Worm (Caenorhabditis elegans) whole organism, early embryonic: ENCODE results near the gene C14B9.3.

Experiments
- ama-1 ChIP-seq: fragments of 150-350 bp; optimal IDR thresholded peaks from 2 replicates; lab custom pipeline; 2014
- ceh-36 ChIP-seq: sonication (generic microtip); optimal IDR thresholded peaks from 2 replicates; lab custom pipeline; 2016; ENCODE audit warnings: missing genetic modification characterization, inconsistent platforms, missing compliant biosample characterization
- ets-7 ChIP-seq: sonication (generic microtip); optimal IDR thresholded peaks from 2 replicates; lab custom pipeline; 2016; ENCODE audit warnings: missing genotype, missing genetic modification characterization, missing compliant biosample characterization
- flt-1 ChIP-seq: fragments of 200-800 bp; sonication (Bioruptor generic); IDR thresholded peaks from 2 replicates; pipeline ENCODE4 v1.3.6; 2022; ENCODE audit warnings: missing genetic modification characterization, missing compliant biosample characterization
- hmbx-1 ChIP-seq: sonication (generic microtip); optimal IDR thresholded peaks from 2 replicates; lab custom pipeline; 2016; ENCODE audit warnings: mild to moderate bottlenecking, missing genetic modification characterization, missing compliant biosample characterization
- tbx-37 ChIP-seq: fragments of 200-800 bp; sonication (Bioruptor generic); conservative IDR thresholded peaks from 2 replicates; pipeline ENCODE4 v1.3.6; 2022; ENCODE audit warnings: missing genetic modification reagents, missing genetic modification characterization, missing compliant biosample characterization

- no peak for TF ChIP-seq tbx-37 (GFP tag; lab: Robert Waterston, UW)
- TF ChIP-seq ama-1 (lab: Kevin White, UChicago): no peak
- no peak for TF ChIP-seq ets-7 (tag; lab: Kevin White, UChicago)
- no peak for TF ChIP-seq hmbx-1 (tag; lab: Kevin White, UChicago)
- no peak for TF ChIP-seq ceh-36 (tag; lab: Kevin White, UChicago)
- TF ChIP-seq flt-1 (GFP tag; lab: Robert Waterston, UW): no peak
These were observed 17.2 kb upstream of the C14B9.3 start, which contains the start of gene idi-1 for ce11 chrIII:8091408-8091807.
